Fruit fly (Drosophila melanogaster) whole organism, embryonic: ENCODE data around the gene stol.

Source experiments
- CG14014 ChIP-seq: fragments of 200-800 bp; sonication (Bioruptor generic); IDR thresholded peaks from 2 replicates; pipeline ENCODE4 v1.3.6; 2022; ENCODE audit warnings: missing biosample characterization, missing genetic modification characterization
- CG14710 ChIP-seq: fragments of 200-800 bp; sonication (Bioruptor generic); optimal IDR thresholded peaks from 3 replicates; lab custom pipeline; 2019; ENCODE audit warnings: missing biosample characterization, mild to moderate bottlenecking, missing genetic modification characterization, moderate library complexity
- CG15601 ChIP-seq: fragments of 200-800 bp; sonication (Bioruptor generic); optimal IDR thresholded peaks from 3 replicates; lab custom pipeline; 2019; ENCODE audit warnings: missing biosample characterization, mild to moderate bottlenecking, missing genetic modification characterization, moderate library complexity
- CG16813 ChIP-seq: fragments of 200-800 bp; sonication (Bioruptor generic); IDR thresholded peaks from 3 replicates; pipeline ENCODE4 v1.3.6; 2022; ENCODE audit warnings: missing biosample characterization, missing genetic modification characterization; ENCODE audit not compliant: partially characterized antibody
- CG17361 ChIP-seq: fragments of 200-800 bp; sonication (Bioruptor generic); IDR thresholded peaks from 3 replicates; pipeline ENCODE4 v1.3.6; 2022; ENCODE audit warnings: missing biosample characterization, missing genetic modification characterization
- CG2129 ChIP-seq: fragments of 200-800 bp; sonication (Bioruptor generic); IDR thresholded peaks from 2 replicates; pipeline ENCODE4 v1.3.6; 2022; ENCODE audit warnings: missing biosample characterization, missing genetic modification characterization; ENCODE audit not compliant: partially characterized antibody
- CG2199 ChIP-seq: fragments of 200-800 bp; sonication (Bioruptor generic); IDR thresholded peaks from 3 replicates; pipeline ENCODE4 v1.3.6; 2022; ENCODE audit warnings: missing biosample characterization, missing genetic modification characterization
- CG33557 ChIP-seq: fragments of 200-800 bp; sonication (Bioruptor generic); optimal IDR thresholded peaks from 2 replicates; lab custom pipeline; 2019; ENCODE audit warnings: missing biosample characterization, mild to moderate bottlenecking, missing genetic modification characterization, moderate library complexity
- CG4360 ChIP-seq: fragments of 200-800 bp; sonication (Bioruptor generic); IDR thresholded peaks from 2 replicates; pipeline ENCODE4 v1.3.6; 2022; ENCODE audit warnings: missing biosample characterization, missing genetic modification characterization
- CG9797 ChIP-seq: fragments of 200-800 bp; sonication (Bioruptor generic); optimal IDR thresholded peaks from 3 replicates; lab custom pipeline; 2018; ENCODE audit warnings: missing biosample characterization, mild to moderate bottlenecking, missing genetic modification characterization
- CG9932 ChIP-seq: fragments of 200-800 bp; sonication (Bioruptor generic); IDR thresholded peaks from 2 replicates; pipeline ENCODE4 v1.3.6; 2022; ENCODE audit warnings: missing biosample characterization, missing genetic modification characterization
- CTCF ChIP-seq: fragments of 200-800 bp; sonication (Bioruptor generic); optimal IDR thresholded peaks from 2 replicates; lab custom pipeline; 2017; ENCODE audit warnings: missing biosample characterization, mild to moderate bottlenecking, missing genetic modification characterization, moderate library complexity
- CrebB ChIP-seq: fragments of 200-800 bp; sonication (Bioruptor generic); optimal IDR thresholded peaks from 3 replicates; lab custom pipeline; 2018; ENCODE audit warnings: missing biosample characterization, mild to moderate bottlenecking, missing genetic modification characterization
- Dip2 ChIP-seq: fragments of 200-800 bp; sonication (Bioruptor generic); IDR thresholded peaks from 2 replicates; pipeline ENCODE4 v1.3.6; 2022; ENCODE audit warnings: missing biosample characterization, missing genetic modification characterization
- E2f2 ChIP-seq: fragments of 200-800 bp; sonication (Bioruptor generic); IDR thresholded peaks from 2 replicates; pipeline ENCODE4 v1.3.6; 2022; ENCODE audit warnings: missing biosample characterization, missing genetic modification characterization
- Elba2 ChIP-seq: fragments of 200-800 bp; sonication (Bioruptor generic); optimal IDR thresholded peaks from 3 replicates; lab custom pipeline; 2016; ENCODE audit warnings: missing biosample characterization, missing genetic modification characterization
- HLH4C ChIP-seq: fragments of 200-800 bp; sonication (Bioruptor generic); IDR thresholded peaks from 3 replicates; pipeline ENCODE4 v1.3.6; 2022; ENCODE audit warnings: missing biosample characterization, missing genetic modification characterization; ENCODE audit not compliant: partially characterized antibody
- Hr51 ChIP-seq, 2 experiments: fragments of 200-800 bp; sonication (Bioruptor generic); optimal IDR thresholded peaks; 2 replicates in 1 of 2; 3 replicates in 1 of 2; lab custom pipeline; 2016 to 2018; ENCODE audit warnings: missing biosample characterization in 2 of 2, missing genetic modification characterization in 2 of 2, mild to moderate bottlenecking in 1 of 2, moderate library complexity in 1 of 2
- Hsf ChIP-seq: fragments of 200-800 bp; sonication (Bioruptor generic); optimal IDR thresholded peaks from 3 replicates; lab custom pipeline; 2016; ENCODE audit warnings: missing biosample characterization, missing genetic modification characterization
- Myb ChIP-seq: fragments of 200-800 bp; sonication (Bioruptor generic); optimal IDR thresholded peaks from 2 replicates; lab custom pipeline; 2016; ENCODE audit warnings: missing biosample characterization, missing genetic modification characterization
- NfI ChIP-seq: fragments of 200-800 bp; sonication (Bioruptor generic); optimal IDR thresholded peaks from 3 replicates; lab custom pipeline; 2018; ENCODE audit warnings: missing biosample characterization, mild to moderate bottlenecking, missing genetic modification characterization, moderate library complexity
- Oli ChIP-seq: fragments of 200-800 bp; sonication (Bioruptor generic); optimal IDR thresholded peaks from 2 replicates; lab custom pipeline; 2018; ENCODE audit warnings: missing biosample characterization, mild to moderate bottlenecking, missing genetic modification characterization, moderate library complexity
- Pdp1 ChIP-seq, 2 experiments: fragments of 200-800 bp; sonication (Bioruptor generic); optimal IDR thresholded peaks; 3 replicates each; lab custom pipeline; 2016; ENCODE audit warnings: missing biosample characterization in 2 of 2, missing genetic modification characterization in 2 of 2, mild to moderate bottlenecking in 1 of 2, moderate library complexity in 1 of 2
- Six4 ChIP-seq: fragments of 200-800 bp; sonication (Bioruptor generic); optimal IDR thresholded peaks from 2 replicates; lab custom pipeline; 2016; ENCODE audit warnings: missing biosample characterization, missing genetic modification characterization
- Xrp1 ChIP-seq: fragments of 200-800 bp; sonication (Bioruptor generic); IDR thresholded peaks from 2 replicates; pipeline ENCODE4 v1.3.6; 2022; ENCODE audit warnings: missing biosample characterization, missing genetic modification characterization
- YL-1 ChIP-seq: fragments of 200-800 bp; sonication (Bioruptor generic); optimal IDR thresholded peaks from 3 replicates; lab custom pipeline; 2017; ENCODE audit warnings: missing biosample characterization, mild to moderate bottlenecking, missing genetic modification characterization
- ac ChIP-seq: fragments of 200-800 bp; sonication (Bioruptor generic); optimal IDR thresholded peaks from 3 replicates; lab custom pipeline; 2017; ENCODE audit warnings: missing biosample characterization, mild to moderate bottlenecking, missing genetic modification characterization
- chinmo ChIP-seq: fragments of 200-800 bp; sonication (Bioruptor generic); IDR thresholded peaks from 4 replicates; pipeline ENCODE4 v1.3.6; 2022; ENCODE audit warnings: missing biosample characterization, missing genetic modification characterization; ENCODE audit not compliant: partially characterized antibody
- crc ChIP-seq: fragments of 200-800 bp; sonication (Bioruptor generic); optimal IDR thresholded peaks from 2 replicates; lab custom pipeline; 2016; ENCODE audit warnings: missing biosample characterization, missing genetic modification characterization
- dysf ChIP-seq: fragments of 200-800 bp; sonication (Bioruptor generic); IDR thresholded peaks from 3 replicates; pipeline ENCODE4 v1.3.6; 2022; ENCODE audit warnings: missing biosample characterization, missing genetic modification characterization
- eyg ChIP-seq: fragments of 200-800 bp; sonication (Bioruptor generic); optimal IDR thresholded peaks from 3 replicates; lab custom pipeline; 2016; ENCODE audit warnings: missing biosample characterization, missing genetic modification characterization
- gcm2 ChIP-seq: fragments of 200-800 bp; sonication (Bioruptor generic); optimal IDR thresholded peaks from 2 replicates; lab custom pipeline; 2016; ENCODE audit warnings: missing biosample characterization, missing genetic modification characterization
- grn ChIP-seq: fragments of 200-800 bp; sonication (Bioruptor generic); optimal IDR thresholded peaks from 3 replicates; lab custom pipeline; 2017; ENCODE audit warnings: missing biosample characterization, missing genetic modification characterization
- gsb ChIP-seq: fragments of 200-800 bp; sonication (Bioruptor generic); IDR thresholded peaks from 2 replicates; pipeline ENCODE4 v1.3.6; 2022; ENCODE audit warnings: missing biosample characterization, missing genetic modification characterization
- hbn ChIP-seq: fragments of 200-800 bp; sonication (Bioruptor generic); IDR thresholded peaks from 2 replicates; pipeline ENCODE4 v1.3.6; 2022; ENCODE audit warnings: missing biosample characterization, missing genetic modification characterization; ENCODE audit not compliant: partially characterized antibody
- peb ChIP-seq: fragments of 200-800 bp; sonication (Bioruptor generic); IDR thresholded peaks from 2 replicates; pipeline ENCODE4 v1.3.6; 2022; ENCODE audit warnings: missing biosample characterization, missing genetic modification characterization
- pfk ChIP-seq: fragments of 200-800 bp; sonication (Bioruptor generic); optimal IDR thresholded peaks from 2 replicates; lab custom pipeline; 2018; ENCODE audit warnings: missing biosample characterization, mild to moderate bottlenecking, missing genetic modification characterization, moderate library complexity
- phol ChIP-seq: fragments of 200-800 bp; sonication (Bioruptor generic); optimal IDR thresholded peaks from 3 replicates; lab custom pipeline; 2018; ENCODE audit warnings: missing biosample characterization, mild to moderate bottlenecking, missing genetic modification characterization, moderate library complexity
- pum ChIP-seq: fragments of 200-800 bp; sonication (Bioruptor generic); optimal IDR thresholded peaks from 2 replicates; lab custom pipeline; 2016; ENCODE audit warnings: missing biosample characterization, missing genetic modification characterization
- rib ChIP-seq: fragments of 200-800 bp; sonication (Bioruptor generic); IDR thresholded peaks from 2 replicates; pipeline ENCODE4 v1.3.6; 2022; ENCODE audit warnings: missing biosample characterization, missing genetic modification characterization
- sens ChIP-seq: fragments of 200-800 bp; sonication (Bioruptor generic); peaks from one replicate; lab custom pipeline; 2016; ENCODE audit warnings: missing biosample characterization, missing genetic modification characterization
- sqz ChIP-seq: fragments of 200-800 bp; sonication (Bioruptor generic); optimal IDR thresholded peaks from 3 replicates; lab custom pipeline; 2018; ENCODE audit warnings: missing biosample characterization, mild to moderate bottlenecking, missing genetic modification characterization
- ssp ChIP-seq: fragments of 200-800 bp; sonication (Bioruptor generic); IDR thresholded peaks from 2 replicates; pipeline ENCODE4 v1.3.6; 2022; ENCODE audit warnings: missing biosample characterization, missing genetic modification characterization
- tio ChIP-seq: fragments of 200-800 bp; sonication (Bioruptor generic); optimal IDR thresholded peaks from 2 replicates; lab custom pipeline; 2017; ENCODE audit warnings: missing biosample characterization, missing genetic modification characterization, inconsistent platforms
- trem ChIP-seq: fragments of 200-800 bp; optimal IDR thresholded peaks from 3 replicates; lab custom pipeline; 2019; ENCODE audit warnings: missing biosample characterization, mild to moderate bottlenecking, missing genetic modification characterization, moderate library complexity
- tx ChIP-seq: fragments of 200-800 bp; sonication (Bioruptor generic); optimal IDR thresholded peaks from 2 replicates; lab custom pipeline; 2016; ENCODE audit warnings: missing biosample characterization, missing genetic modification characterization
- wdn ChIP-seq: fragments of 200-800 bp; sonication (Bioruptor generic); IDR thresholded peaks from 2 replicates; pipeline ENCODE4 v1.3.6; 2022; ENCODE audit warnings: missing biosample characterization, missing genetic modification characterization
- zen ChIP-seq: fragments of 200-800 bp; sonication (Bioruptor generic); optimal IDR thresholded peaks from 3 replicates; lab custom pipeline; 2018; ENCODE audit warnings: missing biosample characterization, mild to moderate bottlenecking, missing genetic modification characterization, moderate library complexity
- zen2 ChIP-seq: fragments of 200-800 bp; sonication (Bioruptor generic); IDR thresholded peaks from 3 replicates; pipeline ENCODE4 v1.3.6; 2022; ENCODE audit warnings: missing biosample characterization, missing genetic modification characterization; ENCODE audit not compliant: partially characterized antibody

The stol gene

dm6 chr2L:15750523-15751258 lies 32.6 kb upstream of the stol start, which contains the start of gene ND-B17 (continued):
- TF ChIP-seq Dip2 (GFP tag; lab: Robert Waterston, UW) = no peak
- TF ChIP-seq chinmo (GFP tag; lab: Robert Waterston, UW) = no peak
- TF ChIP-seq Myb = peak; percentile 38
- peak; percentile 54 for TF ChIP-seq tx (GFP tag; lab: Kevin White, UChicago)
- peak; percentile 52 for TF ChIP-seq Hsf (GFP tag; lab: Kevin White, UChicago)
- 0 out of 3 replicates have a peak, but pooled peaks have one; percentile 31 for TF ChIP-seq dysf (GFP tag; lab: Robert Waterston, UW)
- 0 out of 3 replicates have a peak, but pooled peaks have one; percentile 66 for TF ChIP-seq CG2199 (GFP tag; lab: Robert Waterston, UW)
- no peak for TF ChIP-seq crc (GFP tag; lab: Kevin White, UChicago)
- TF ChIP-seq HLH4C (GFP tag; lab: Robert Waterston, UW) = no peak
- no peak for TF ChIP-seq gcm2
- 0 out of 3 replicates have a peak, but pooled peaks have one; percentile 23 for TF ChIP-seq CG16813 (GFP tag; lab: Robert Waterston, UW)
- TF ChIP-seq CG33557 (GFP tag; lab: Kevin White, UChicago) = peak; percentile 3
- TF ChIP-seq CG17361 (GFP tag; lab: Robert Waterston, UW) = no peak
- TF ChIP-seq YL-1 (GFP tag; lab: Kevin White, UChicago) = peak; percentile 50
- no peak for TF ChIP-seq Oli (tag; lab: Kevin White, UChicago)
- no peak for TF ChIP-seq zen2 (GFP tag; lab: Robert Waterston, UW)
- TF ChIP-seq CG2129 (GFP tag; lab: Robert Waterston, UW) = no peak
- TF ChIP-seq CG4360 (GFP tag; lab: Robert Waterston, UW) = no peak
- no peak for TF ChIP-seq sqz (GFP tag; lab: Kevin White, UChicago)
- TF ChIP-seq hbn (GFP tag; lab: Robert Waterston, UW) = peak; percentile 34; the same call in 1 of the 2 replicates

DNA sequence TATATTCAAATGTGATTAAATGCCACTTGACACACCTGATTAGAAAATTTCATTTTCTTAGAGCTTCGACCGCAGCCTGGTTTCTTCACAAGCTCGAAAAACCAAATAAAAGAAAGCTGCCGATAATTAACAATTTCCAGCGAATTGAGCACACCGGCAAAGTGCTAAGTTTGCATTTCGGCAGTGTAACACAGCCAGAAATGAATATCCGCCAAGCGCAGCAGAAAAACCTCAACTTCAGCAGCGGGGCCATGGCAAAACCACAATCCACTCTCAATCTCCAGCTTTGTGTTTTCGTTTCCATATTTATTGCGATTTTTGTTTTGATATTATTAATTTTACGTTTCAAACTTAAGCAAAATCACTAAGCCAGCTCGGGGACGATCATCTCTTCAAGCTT lies 31.2 kb upstream of the stol start:
- TF ChIP-seq CG9932 (GFP tag; lab: Robert Waterston, UW) (no peak), NfI (no peak), Pdp1 (GFP tag; optimal IDR thresholded peaks at IDR 0.05; lab: Kevin White, UChicago) (no peak), wdn (GFP tag; lab: Robert Waterston, UW) (no peak), ssp (GFP tag; lab: Robert Waterston, UW) (no peak), CG9797 (no peak), Xrp1 (GFP tag; lab: Robert Waterston, UW) (no peak), rib (0 out of 2 replicates have a peak, but pooled peaks have one; percentile 37), sens (GFP tag; lab: Kevin White, UChicago) (peak; percentile 36), pum (GFP tag; lab: Kevin White, UChicago) (no peak), phol (tag; lab: Kevin White, UChicago) (no peak)
- TF ChIP-seq, all 482 proteins: peak for 2

DNA sequence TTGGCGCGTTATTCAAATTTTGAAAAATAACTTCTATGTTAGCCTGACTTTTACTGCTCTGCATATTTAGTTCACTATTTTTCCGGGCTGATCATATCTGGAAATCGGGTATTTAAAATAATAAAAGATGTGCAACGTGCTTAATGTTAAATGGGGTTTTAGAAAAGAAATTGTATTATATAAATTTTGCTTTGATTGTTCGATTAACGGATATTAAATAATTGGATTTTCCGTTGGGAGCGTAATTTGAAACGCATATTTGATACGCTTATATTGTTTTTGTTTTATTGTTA lies 30.1 kb upstream of the stol start:
- no peak for TF ChIP-seq pfk (GFP tag; lab: Kevin White, UChicago)
- TF ChIP-seq CTCF (GFP tag; lab: Kevin White, UChicago) = peak; percentile 15
- TF ChIP-seq gsb (GFP tag; lab: Robert Waterston, UW) = no peak
- no peak for TF ChIP-seq peb
- TF ChIP-seq tio (GFP tag; lab: Kevin White, UChicago) = no peak
- no peak for TF ChIP-seq CrebB (tag; lab: Kevin White, UChicago)
- peak; percentile 45 for TF ChIP-seq trem
- no peak for TF ChIP-seq CG15601 (tag; lab: Kevin White, UChicago)
- TF ChIP-seq Elba2 = no peak
- no peak for TF ChIP-seq Six4 (GFP tag; lab: Kevin White, UChicago)
- no peak for TF ChIP-seq CG14710 (tag; lab: Kevin White, UChicago)
- TF ChIP-seq E2f2 = peak; percentile 45
- TF ChIP-seq eyg = no peak
- no peak for TF ChIP-seq Hr51 (GFP tag; optimal IDR thresholded peaks at IDR 0.05; lab: Kevin White, UChicago)
- no peak for TF ChIP-seq CG14014
- no peak for TF ChIP-seq zen (tag; lab: Kevin White, UChicago)
- peak in 1 of 2 experiments; percentile 61 for TF ChIP-seq Pdp1 (GFP tag; optimal IDR thresholded peaks at IDR 0.05; lab: Kevin White, UChicago)
- no peak for TF ChIP-seq grn (GFP tag; lab: Kevin White, UChicago)
- TF ChIP-seq ac (GFP tag; lab: Kevin White, UChicago) = no peak
